Fruit fly (Drosophila melanogaster): Measurements from ENCODE around the gene CG34454.

dm6 chr3L:211200-211599, 20.9 kb downstream of the CG34454 start, which contains the start of gene Prp4k:
- TF ChIP-seq CG10631 (GFP tag; optimal IDR thresholded peaks at IDR 0.05) (no peak), Sox102F (GFP tag; optimal IDR thresholded peaks at IDR 0.05) (no peak), Blimp-1 (GFP tag; optimal IDR thresholded peaks at IDR 0.05) (no peak), Lpt (GFP tag; optimal IDR thresholded peaks at IDR 0.05) (no peak), Ets21C (GFP tag; optimal IDR thresholded peaks at IDR 0.05) (no peak), svp (GFP tag) (no peak), ss (GFP tag; optimal IDR thresholded peaks at IDR 0.05) (no peak), CG16779 (tag; optimal IDR thresholded peaks at IDR 0.05) (no peak), CG8119 (GFP tag; IDR thresholded peaks at IDR 0.05) (no peak), dsx (GFP tag; optimal IDR thresholded peaks at IDR 0.05; ENCODE audit: poor library complexity, severe bottlenecking) (no peak), Hr39 (GFP tag; optimal IDR thresholded peaks at IDR 0.05) (no peak), OdsH (GFP tag; optimal IDR thresholded peaks at IDR 0.05) (no peak), CG4318 (GFP tag; optimal IDR thresholded peaks at IDR 0.05) (no peak)

Measured in whole organism, prepupa.